Worm (Caenorhabditis elegans): ENCODE data around the gene droe-8.

DNA sequence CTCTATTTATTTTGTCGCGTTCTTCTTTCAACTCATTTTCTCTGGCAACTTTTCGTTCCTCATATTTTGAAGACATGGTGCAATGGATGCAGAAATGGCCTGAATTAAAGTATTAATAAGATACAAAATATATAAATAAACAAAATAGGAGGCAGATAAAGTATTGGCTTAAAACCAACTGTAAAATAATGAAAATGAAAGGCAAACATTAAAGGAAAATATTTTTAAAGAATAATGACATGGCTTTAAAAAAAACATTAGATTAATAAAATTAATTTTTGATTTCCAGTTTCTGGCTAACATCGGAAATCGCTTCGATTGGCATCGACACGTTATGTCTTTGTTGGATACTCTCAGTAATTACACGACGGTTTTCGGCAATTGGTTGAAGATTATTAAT lies 34.1 kb downstream of the droe-8 start, which contains the start of gene ddn-1:
- TF ChIP-seq elt-2 (tag; optimal IDR thresholded peaks at IDR 0.05) (no peak), aha-1 (tag; optimal IDR thresholded peaks at IDR 0.05) (no peak), fos-1 (tag; optimal IDR thresholded peaks at IDR 0.05) (no peak), efl-3 (GFP tag; optimal IDR thresholded peaks at IDR 0.05) (no peak), C04F5.9 (tag; optimal IDR thresholded peaks at IDR 0.05) (no peak), unc-86 (tag; optimal IDR thresholded peaks at IDR 0.05) (no peak)

All from whole organism, L1 larva.